Fruit fly (Drosophila melanogaster): ENCODE results near the gene CG10431.
A peak's percentile ranks its signal among the peaks of the same experiment; 100 is the strongest.

The CG10431 gene

DNA sequence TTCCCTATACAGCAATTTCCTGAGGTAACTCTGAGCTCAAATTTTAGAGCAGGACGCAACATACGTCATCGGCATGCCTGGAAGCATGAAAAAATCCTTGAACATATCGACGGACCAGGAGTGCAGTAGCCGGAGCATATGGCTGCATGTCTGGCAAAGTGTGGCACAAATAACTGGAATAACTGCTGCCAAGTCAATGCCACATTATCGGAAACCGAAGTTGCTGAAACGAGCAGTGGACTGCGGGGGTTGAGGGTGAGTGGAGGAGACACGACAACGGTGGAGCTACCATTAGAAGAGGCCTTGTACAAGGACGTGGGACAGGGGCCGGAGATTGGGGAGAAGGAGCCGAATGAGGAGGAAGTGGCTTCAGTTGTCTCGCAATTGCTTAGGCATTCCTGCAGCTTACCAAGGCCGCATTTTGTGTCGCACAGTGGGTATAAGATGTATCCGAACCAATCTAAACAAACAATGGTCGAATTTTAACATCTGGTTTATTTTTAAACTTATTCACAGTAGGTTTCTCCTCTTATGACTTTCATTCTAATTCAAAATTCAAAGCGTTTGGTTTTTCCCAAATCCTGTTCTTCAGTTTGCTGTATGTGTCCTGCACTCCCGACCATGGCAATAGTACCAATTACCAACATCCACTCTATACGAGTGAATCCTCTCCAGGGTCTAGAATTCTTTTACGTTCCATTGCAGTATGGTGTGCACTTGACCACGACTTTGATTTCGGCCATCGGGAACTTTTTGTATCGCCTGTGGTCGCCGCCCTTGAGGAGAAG is 28.6 kb upstream of the CG10431 start, which contains the start of gene CG46304 (continued):
- TF ChIP-seq lz (GFP tag; optimal IDR thresholded peaks at IDR 0.05) (peak; percentile 53), CG10631 (GFP tag; optimal IDR thresholded peaks at IDR 0.05) (peak; percentile 53), CG3919 (GFP tag; optimal IDR thresholded peaks at IDR 0.05) (peak; percentile 39), CG9139 (GFP tag; optimal IDR thresholded peaks at IDR 0.05) (no peak), fkh (GFP tag; optimal IDR thresholded peaks at IDR 0.05) (no peak), salr (GFP tag; optimal IDR thresholded peaks at IDR 0.05) (no peak), Hr38 (GFP tag; optimal IDR thresholded peaks at IDR 0.05) (no peak), Blimp-1 (GFP tag; optimal IDR thresholded peaks at IDR 0.05) (no peak), CG6792 (GFP tag; optimal IDR thresholded peaks at IDR 0.05) (peak; percentile 19), eg (GFP tag; IDR thresholded peaks at IDR 0.05) (0 out of 3 replicates have a peak, but pooled peaks have one; percentile 13), OdsH (GFP tag; optimal IDR thresholded peaks at IDR 0.05) (peak; percentile 42), CG8119 (GFP tag; IDR thresholded peaks at IDR 0.05) (no peak), dac (GFP tag; optimal IDR thresholded peaks at IDR 0.05) (no peak), topi (GFP tag; optimal IDR thresholded peaks at IDR 0.05) (peak; percentile 59), Eip75B (GFP tag; optimal IDR thresholded peaks at IDR 0.05) (peak; percentile 29), CG31627 (GFP tag; optimal IDR thresholded peaks at IDR 0.05) (peak; percentile 54), dsx (GFP tag; optimal IDR thresholded peaks at IDR 0.05; ENCODE audit: poor library complexity, severe bottlenecking) (no peak), CG8319 (GFP tag; optimal IDR thresholded peaks at IDR 0.05) (no peak), CG6854 (GFP tag; optimal IDR thresholded peaks at IDR 0.05) (no peak), achi (GFP tag; optimal IDR thresholded peaks at IDR 0.05) (peak; percentile 41), Ets96B (tag; optimal IDR thresholded peaks at IDR 0.05) (peak; percentile 38), Gug (GFP tag; IDR thresholded peaks at IDR 0.05) (no peak), CG10669 (GFP tag; optimal IDR thresholded peaks at IDR 0.05) (peak; percentile 33), CG11902 (GFP tag; optimal IDR thresholded peaks at IDR 0.05) (peak; percentile 6), net (GFP tag; optimal IDR thresholded peaks at IDR 0.05) (no peak), Hr39 (GFP tag; optimal IDR thresholded peaks at IDR 0.05) (peak; percentile 39), Smox (GFP tag; optimal IDR thresholded peaks at IDR 0.05) (peak; percentile 35), CG8632 (GFP tag; optimal IDR thresholded peaks at IDR 0.05) (peak; percentile 1), CG15336 (GFP tag; IDR thresholded peaks at IDR 0.05) (no peak), CG6163 (GFP tag; IDR thresholded peaks at IDR 0.05) (0 out of 3 replicates have a peak, but pooled peaks have one; percentile 23), CG11294 (GFP tag; IDR thresholded peaks at IDR 0.05) (no peak), Eip93F (GFP tag; optimal IDR thresholded peaks at IDR 0.05) (no peak), vri (GFP tag; optimal IDR thresholded peaks at IDR 0.05) (no peak)

dm6 chr2L:18946636-18947514 is 27.6 kb upstream of the CG10431 start:
- peak; percentile 43 for TF ChIP-seq CG31627 (GFP tag; optimal IDR thresholded peaks at IDR 0.05)
- peak; percentile 34 for TF ChIP-seq CG6854 (GFP tag; optimal IDR thresholded peaks at IDR 0.05)
- peak; percentile 60 for TF ChIP-seq Blimp-1 (GFP tag; optimal IDR thresholded peaks at IDR 0.05)
- no peak for TF ChIP-seq dac (GFP tag; optimal IDR thresholded peaks at IDR 0.05)
- TF ChIP-seq Sox102F (GFP tag; optimal IDR thresholded peaks at IDR 0.05): peak; percentile 46
- no peak for TF ChIP-seq Hr39 (GFP tag; optimal IDR thresholded peaks at IDR 0.05)
- TF ChIP-seq topi (GFP tag; optimal IDR thresholded peaks at IDR 0.05): peak; percentile 61
- TF ChIP-seq svp (GFP tag): peak; percentile 54
- TF ChIP-seq Met (GFP tag; optimal IDR thresholded peaks at IDR 0.05): peak; percentile 55
- TF ChIP-seq CG7368 (GFP tag; optimal IDR thresholded peaks at IDR 0.05): peak; percentile 40
- peak; percentile 91 for TF ChIP-seq Eip78C (GFP tag)
- TF ChIP-seq pdm3 (GFP tag; optimal IDR thresholded peaks at IDR 0.05): peak; percentile 39
- peak; percentile 76 for TF ChIP-seq CG8119 (GFP tag; IDR thresholded peaks at IDR 0.05)
- TF ChIP-seq cyc (GFP tag; optimal IDR thresholded peaks at IDR 0.05): peak; percentile 37
- TF ChIP-seq Ets21C (GFP tag; optimal IDR thresholded peaks at IDR 0.05): no peak
- peak; percentile 93 for TF ChIP-seq CG3032 (tag; optimal IDR thresholded peaks at IDR 0.05)
- TF ChIP-seq fd85E (GFP tag; optimal IDR thresholded peaks at IDR 0.05): peak; percentile 16
- TF ChIP-seq CG10631 (GFP tag; optimal IDR thresholded peaks at IDR 0.05): peak; percentile 92
- TF ChIP-seq ss (GFP tag; optimal IDR thresholded peaks at IDR 0.05): peak; percentile 91 to 93
- no peak for TF ChIP-seq Hr4 (GFP tag; optimal IDR thresholded peaks at IDR 0.05)
- TF ChIP-seq dsx (GFP tag; optimal IDR thresholded peaks at IDR 0.05; ENCODE audit: poor library complexity, severe bottlenecking): peak; percentile 88
- peak; percentile 82 for TF ChIP-seq acj6 (GFP tag; optimal IDR thresholded peaks at IDR 0.05)
- TF ChIP-seq OdsH (GFP tag; optimal IDR thresholded peaks at IDR 0.05): peak; percentile 78
- TF ChIP-seq CG6163 (GFP tag; IDR thresholded peaks at IDR 0.05): peak; percentile 61; the same call in 1 of the 3 replicates
- peak; percentile 81 for TF ChIP-seq CG6808 (GFP tag; optimal IDR thresholded peaks at IDR 0.05)

Data from whole organism, prepupa.